Worm (Caenorhabditis elegans) whole organism, L1 larva: ENCODE data around the gene srsx-5.

Experiments used
- blmp-1 ChIP-seq: fragments of 150-350 bp; optimal IDR thresholded peaks from 2 replicates; lab custom pipeline; 2014; ENCODE audit warnings: missing biosample characterization, missing genetic modification characterization
- efl-3 ChIP-seq: fragments of 200-800 bp; sonication (Bioruptor generic); optimal IDR thresholded peaks from 2 replicates; lab custom pipeline; 2018; ENCODE audit warnings: mild to moderate bottlenecking, missing genetic modification characterization, missing compliant biosample characterization
- fos-1 ChIP-seq: fragments of 150-350 bp; optimal IDR thresholded peaks from 2 replicates; lab custom pipeline; 2014; ENCODE audit warnings: missing biosample characterization, missing genetic modification characterization
- jun-1 ChIP-seq: fragments of 150-350 bp; optimal IDR thresholded peaks from 2 replicates; lab custom pipeline; 2014; ENCODE audit warnings: missing biosample characterization, missing genetic modification reagents, missing genetic modification characterization
- mep-1 ChIP-seq: fragments of 150-350 bp; optimal IDR thresholded peaks from 2 replicates; lab custom pipeline; 2014; ENCODE audit warnings: missing biosample characterization, missing genetic modification characterization
- nhr-11 ChIP-seq: fragments of 150-350 bp; optimal IDR thresholded peaks from 2 replicates; lab custom pipeline; 2014; ENCODE audit warnings: missing biosample characterization, missing genetic modification characterization
- nhr-12 ChIP-seq: sonication (generic microtip); optimal IDR thresholded peaks from 2 replicates; lab custom pipeline; 2017; ENCODE audit warnings: missing biosample characterization, missing genetic modification characterization
- pag-3 ChIP-seq: sonication (generic microtip); optimal IDR thresholded peaks from 2 replicates; lab custom pipeline; 2017; ENCODE audit warnings: missing genetic modification characterization, mild to moderate bottlenecking, missing compliant biosample characterization, antibody characterized with exemption, borderline replicate concordance; ENCODE audit not compliant: insufficient read depth
- pqm-1 ChIP-seq: sonication (generic microtip); optimal IDR thresholded peaks from 3 replicates; lab custom pipeline; 2017; ENCODE audit warnings: missing biosample characterization, missing genetic modification characterization
- snpc-4 ChIP-seq: fragments of 150-350 bp; optimal IDR thresholded peaks from 2 replicates; lab custom pipeline; 2014; ENCODE audit warnings: missing biosample characterization, missing genetic modification characterization
- tbx-2 ChIP-seq: sonication (generic microtip); optimal IDR thresholded peaks from 2 replicates; lab custom pipeline; 2016; ENCODE audit warnings: missing genetic modification characterization, missing compliant biosample characterization
- unc-130 ChIP-seq: fragments of 150-350 bp; optimal IDR thresholded peaks from 2 replicates; lab custom pipeline; 2017; ENCODE audit warnings: missing biosample characterization, missing genetic modification characterization, inconsistent platforms

DNA sequence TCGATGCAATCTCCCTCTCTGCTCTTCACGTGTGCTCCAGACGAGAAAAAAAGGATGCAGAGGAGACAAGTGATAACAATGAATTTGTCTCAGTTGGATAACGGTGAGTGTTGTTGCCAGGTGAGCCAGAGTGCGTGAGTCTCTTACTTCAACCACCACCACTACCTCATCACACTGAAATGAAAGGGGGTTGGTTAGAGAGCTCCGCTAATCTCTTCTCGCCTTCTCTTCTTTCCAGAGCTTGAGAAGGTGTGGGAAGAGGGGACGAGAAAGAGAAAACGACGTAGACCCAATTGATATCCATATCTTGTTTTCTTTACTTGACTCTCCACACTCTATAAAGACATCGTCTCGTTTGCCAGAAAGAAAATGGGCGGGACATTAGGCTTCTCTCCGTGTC is 42.6 kb downstream of the srsx-5 start:
- TF ChIP-seq tbx-2 (tag; lab: Kevin White, UChicago) (no peak), blmp-1 (tag; lab: Kevin White, UChicago) (no peak), pqm-1 (tag; lab: Kevin White, UChicago) (no peak), efl-3 (GFP tag; lab: Kevin White, UChicago) (no peak), mep-1 (no peak), jun-1 (tag; lab: Kevin White, UChicago) (no peak), nhr-12 (no peak), fos-1 (tag; lab: Kevin White, UChicago) (no peak), pag-3 (tag; lab: Kevin White, UChicago) (no peak), unc-130 (no peak), snpc-4 (tag; lab: Kevin White, UChicago) (no peak), nhr-11 (tag; lab: Kevin White, UChicago) (no peak)
